Worm (Caenorhabditis elegans): ENCODE measurements around the gene nas-10.

DNA sequence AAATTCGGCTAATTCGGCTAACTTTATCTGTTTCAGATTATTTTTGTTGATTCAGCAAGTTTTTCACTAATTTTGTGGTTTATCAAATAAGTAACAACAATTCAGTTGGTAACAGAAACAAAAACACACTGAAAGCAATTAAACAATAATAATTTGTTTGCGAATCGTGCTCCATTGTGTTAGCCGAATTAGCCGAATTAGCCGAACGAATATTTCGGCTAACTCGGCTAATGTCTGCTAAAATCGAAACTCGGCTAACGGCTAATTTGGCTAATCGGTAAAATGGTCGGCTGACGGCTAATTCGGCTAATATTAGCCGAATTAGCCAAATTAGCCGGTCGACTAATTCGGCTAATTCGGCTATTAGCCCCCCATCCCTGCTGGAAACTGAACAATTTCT is 40.4 kb upstream of the nas-10 start:
- TF ChIP-seq pqm-1 (tag; optimal IDR thresholded peaks at IDR 0.05) (no peak), fkh-10 (GFP tag; optimal IDR thresholded peaks at IDR 0.05) (no peak), hlh-15 (tag; optimal IDR thresholded peaks at IDR 0.05) (no peak)

Measured in whole organism, late embryonic.